Fruit fly (Drosophila melanogaster) whole organism, pupa: ENCODE measurements around the gene CG5704.

Experiments used
- CG10348 ChIP-seq: fragments of 200-800 bp; sonication (Bioruptor generic); IDR thresholded peaks from 2 replicates; pipeline ENCODE4 v1.3.6; 2022; ENCODE audit warnings: missing biosample characterization, missing genetic modification characterization
- CG12605 ChIP-seq: fragments of 200-800 bp; sonication (Bioruptor generic); IDR thresholded peaks from 2 replicates; pipeline ENCODE4 v1.3.6; 2022; ENCODE audit warnings: missing biosample characterization, missing genetic modification characterization
- CG13204 ChIP-seq: fragments of 200-800 bp; sonication (Bioruptor generic); optimal IDR thresholded peaks from 2 replicates; lab custom pipeline; 2018; ENCODE audit warnings: missing biosample characterization, mild to moderate bottlenecking, missing genetic modification characterization, moderate library complexity
- CG14655 ChIP-seq: fragments of 200-800 bp; sonication (Bioruptor generic); optimal IDR thresholded peaks from 3 replicates; lab custom pipeline; 2017; ENCODE audit warnings: mild to moderate bottlenecking, missing biosample characterization, missing genetic modification reagents, missing genetic modification characterization
- CG15710 ChIP-seq: fragments of 200-800 bp; sonication (Bioruptor generic); optimal IDR thresholded peaks from 2 replicates; lab custom pipeline; 2018; ENCODE audit warnings: missing biosample characterization, mild to moderate bottlenecking, missing genetic modification characterization, moderate library complexity
- CG17806 ChIP-seq: fragments of 200-800 bp; sonication (Bioruptor generic); optimal IDR thresholded peaks from 2 replicates; lab custom pipeline; 2018; ENCODE audit warnings: missing biosample characterization, mild to moderate bottlenecking, missing genetic modification characterization, moderate library complexity
- CG32121 ChIP-seq: fragments of 200-800 bp; sonication (Bioruptor generic); IDR thresholded peaks from 2 replicates; pipeline ENCODE4 v1.3.6; 2022; ENCODE audit warnings: missing biosample characterization, missing genetic modification characterization
- CG34367 ChIP-seq: fragments of 200-800 bp; sonication (Bioruptor generic); optimal IDR thresholded peaks from 2 replicates; lab custom pipeline; 2018; ENCODE audit warnings: missing biosample characterization, mild to moderate bottlenecking, missing genetic modification characterization
- CG4496 ChIP-seq: fragments of 200-800 bp; sonication (Bioruptor generic); IDR thresholded peaks from 3 replicates; pipeline ENCODE4 v1.3.6; 2022; ENCODE audit warnings: missing biosample characterization, missing genetic modification characterization
- CG8159 ChIP-seq: fragments of 200-800 bp; sonication (Bioruptor generic); optimal IDR thresholded peaks from 3 replicates; lab custom pipeline; 2018; ENCODE audit warnings: missing biosample characterization, mild to moderate bottlenecking, missing genetic modification characterization, moderate library complexity
- CG8301 ChIP-seq: fragments of 200-800 bp; sonication (Bioruptor generic); optimal IDR thresholded peaks from 2 replicates; lab custom pipeline; 2018; ENCODE audit warnings: missing biosample characterization, mild to moderate bottlenecking, missing genetic modification characterization
- CG9948 ChIP-seq: fragments of 200-800 bp; sonication (Bioruptor generic); optimal IDR thresholded peaks from 2 replicates; lab custom pipeline; 2018; ENCODE audit warnings: missing biosample characterization, mild to moderate bottlenecking, missing genetic modification characterization, moderate library complexity
- D1 ChIP-seq: fragments of 200-800 bp; sonication (Bioruptor generic); optimal IDR thresholded peaks from 2 replicates; lab custom pipeline; 2018; ENCODE audit warnings: missing biosample characterization, mild to moderate bottlenecking, missing genetic modification characterization, moderate library complexity
- EcR ChIP-seq: fragments of 200-800 bp; sonication (Bioruptor generic); optimal IDR thresholded peaks from 3 replicates; lab custom pipeline; 2019; ENCODE audit warnings: missing biosample characterization, missing genetic modification characterization, mild to moderate bottlenecking, moderate library complexity, missing genetic modification reagents
- Ets98B ChIP-seq: fragments of 200-800 bp; sonication (Bioruptor generic); IDR thresholded peaks from 2 replicates; pipeline ENCODE4 v1.3.6; 2022; ENCODE audit warnings: missing biosample characterization, missing genetic modification characterization
- Pif1A ChIP-seq: fragments of 200-800 bp; sonication (Bioruptor generic); optimal IDR thresholded peaks from 3 replicates; lab custom pipeline; 2016; ENCODE audit warnings: missing biosample characterization, missing genetic modification characterization
- Pif1B ChIP-seq: fragments of 200-800 bp; sonication (Bioruptor generic); optimal IDR thresholded peaks from 3 replicates; lab custom pipeline; 2016; ENCODE audit warnings: missing biosample characterization, missing genetic modification characterization
- Snoo ChIP-seq: fragments of 200-800 bp; sonication (Bioruptor generic); optimal IDR thresholded peaks from 3 replicates; lab custom pipeline; 2017; ENCODE audit warnings: missing biosample characterization, mild to moderate bottlenecking, missing genetic modification characterization, inconsistent platforms
- fd96Ca ChIP-seq: fragments of 200-800 bp; sonication (Bioruptor generic); IDR thresholded peaks from 3 replicates; pipeline ENCODE4 v1.3.6; 2022; ENCODE audit warnings: missing biosample characterization, missing genetic modification characterization
- gl ChIP-seq: fragments of 200-800 bp; sonication (Bioruptor generic); optimal IDR thresholded peaks from 2 replicates; lab custom pipeline; 2018; ENCODE audit warnings: missing biosample characterization, mild to moderate bottlenecking, missing genetic modification characterization
- rn ChIP-seq: fragments of 200-800 bp; sonication (Bioruptor generic); IDR thresholded peaks from 2 replicates; pipeline ENCODE4 v1.3.6; 2022; ENCODE audit warnings: missing biosample characterization, missing genetic modification characterization

The CG5704 gene

dm6 chr3L:2145019-2145418, 25.8 kb downstream of the CG5704 start:
- TF ChIP-seq CG15710 (no peak), CG8301 (tag; lab: Kevin White, UChicago) (peak; percentile 53), D1 (tag; lab: Kevin White, UChicago) (no peak), fd96Ca (GFP tag; lab: Robert Waterston, UW) (0 out of 3 replicates have a peak, but pooled peaks have one; percentile 21), Ets98B (GFP tag; lab: Robert Waterston, UW) (peak; percentile 53), CG32121 (GFP tag; lab: Robert Waterston, UW) (0 out of 2 replicates have a peak, but pooled peaks have one; percentile 45), CG34367 (tag; lab: Kevin White, UChicago) (no peak), EcR (GFP tag; lab: Kevin White, UChicago) (no peak), CG14655 (GFP tag; lab: Kevin White, UChicago) (peak; percentile 43)

DNA sequence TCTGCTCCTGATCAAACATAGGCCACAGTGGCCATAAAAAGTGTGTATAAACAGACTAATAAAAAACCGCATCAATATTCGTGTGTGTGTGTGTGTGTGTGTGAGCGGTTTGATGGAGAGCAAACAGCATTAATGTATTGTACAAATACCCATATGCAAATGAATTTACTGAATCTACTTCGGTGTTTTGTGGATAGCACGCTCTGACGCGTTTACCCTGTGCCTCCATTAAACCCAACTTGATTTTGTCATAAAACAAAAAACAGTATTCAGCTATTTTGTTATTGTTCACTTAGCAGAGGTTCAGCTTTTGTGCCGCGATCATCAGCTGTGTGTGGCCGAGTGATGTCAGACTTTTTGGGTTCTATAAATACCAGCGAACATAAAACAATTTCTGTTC, 26.4 kb downstream of the CG5704 start:
- TF ChIP-seq CG8301 (tag; lab: Kevin White, UChicago) (no peak), CG15710 (no peak), CG14655 (GFP tag; lab: Kevin White, UChicago) (no peak), Pif1A (no peak), CG8159 (tag; lab: Kevin White, UChicago) (no peak), CG34367 (tag; lab: Kevin White, UChicago) (no peak), D1 (tag; lab: Kevin White, UChicago) (no peak), CG4496 (no peak), CG13204 (GFP tag; lab: Kevin White, UChicago) (no peak), EcR (GFP tag; lab: Kevin White, UChicago) (no peak), gl (no peak), Ets98B (GFP tag; lab: Robert Waterston, UW) (no peak), CG17806 (tag; lab: Kevin White, UChicago) (no peak), fd96Ca (GFP tag; lab: Robert Waterston, UW) (no peak), CG12605 (no peak), CG10348 (no peak), Snoo (no peak), Pif1B (no peak)
- TF ChIP-seq, all 21 proteins: peak for 0

dm6 chr3L:2142435-2142834, 28.3 kb downstream of the CG5704 start:
- TF ChIP-seq Snoo, result no peak
- no peak for TF ChIP-seq CG32121 (GFP tag; lab: Robert Waterston, UW)
- no peak for TF ChIP-seq EcR (GFP tag; lab: Kevin White, UChicago)
- no peak for TF ChIP-seq CG34367 (tag; lab: Kevin White, UChicago)
- no peak for TF ChIP-seq CG8301 (tag; lab: Kevin White, UChicago)
- TF ChIP-seq CG8159 (tag; lab: Kevin White, UChicago), result no peak
- no peak for TF ChIP-seq fd96Ca (GFP tag; lab: Robert Waterston, UW)
- no peak for TF ChIP-seq Pif1A
- TF ChIP-seq CG13204 (GFP tag; lab: Kevin White, UChicago), result no peak
- no peak for TF ChIP-seq Ets98B (GFP tag; lab: Robert Waterston, UW)
- TF ChIP-seq rn (GFP tag; lab: Robert Waterston, UW), result no peak
- TF ChIP-seq Pif1B, result no peak
- TF ChIP-seq CG10348, result no peak
- no peak for TF ChIP-seq gl
- TF ChIP-seq CG9948 (tag; lab: Kevin White, UChicago), result no peak
- TF ChIP-seq CG4496, result no peak
- TF ChIP-seq CG14655 (GFP tag; lab: Kevin White, UChicago), result no peak
- TF ChIP-seq CG15710, result no peak
- no peak for TF ChIP-seq CG12605
- no peak for TF ChIP-seq CG17806 (tag; lab: Kevin White, UChicago)

dm6 chr3L:2136419-2136818, 34.4 kb downstream of the CG5704 start:
- TF ChIP-seq CG4496 (no peak), Pif1A (no peak), CG17806 (tag; lab: Kevin White, UChicago) (no peak), fd96Ca (GFP tag; lab: Robert Waterston, UW) (no peak), CG34367 (tag; lab: Kevin White, UChicago) (no peak), CG13204 (GFP tag; lab: Kevin White, UChicago) (no peak), EcR (GFP tag; lab: Kevin White, UChicago) (no peak), CG12605 (no peak), CG14655 (GFP tag; lab: Kevin White, UChicago) (no peak), CG10348 (no peak), D1 (tag; lab: Kevin White, UChicago) (no peak), rn (GFP tag; lab: Robert Waterston, UW) (no peak), Snoo (no peak), CG8159 (tag; lab: Kevin White, UChicago) (no peak), CG9948 (tag; lab: Kevin White, UChicago) (no peak), CG15710 (no peak)

DNA sequence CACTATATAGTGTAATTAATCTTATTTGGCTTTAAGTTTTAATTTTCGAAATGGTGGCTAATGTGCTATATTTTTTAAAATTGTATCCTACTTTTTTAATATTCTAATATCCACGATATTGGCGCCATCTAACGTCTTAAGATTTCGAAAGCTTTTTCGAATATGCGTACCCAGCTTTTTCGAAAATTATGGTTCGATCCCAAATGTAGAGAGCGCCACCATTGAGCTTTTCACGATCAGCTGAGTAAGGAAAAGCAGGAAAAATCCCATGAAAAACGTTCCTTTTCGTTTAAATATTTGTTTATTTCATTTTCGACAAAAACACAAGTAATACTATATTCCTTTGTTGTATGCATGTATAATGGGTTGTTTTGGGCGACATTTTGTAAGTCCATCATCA, 48.4 kb downstream of the CG5704 start:
- no peak for TF ChIP-seq CG15710
- TF ChIP-seq CG8159 (tag; lab: Kevin White, UChicago), result no peak
- no peak for TF ChIP-seq rn (GFP tag; lab: Robert Waterston, UW)
- TF ChIP-seq CG17806 (tag; lab: Kevin White, UChicago), result no peak
- no peak for TF ChIP-seq CG9948 (tag; lab: Kevin White, UChicago)
- TF ChIP-seq, all 21 proteins: peak for 0

DNA sequence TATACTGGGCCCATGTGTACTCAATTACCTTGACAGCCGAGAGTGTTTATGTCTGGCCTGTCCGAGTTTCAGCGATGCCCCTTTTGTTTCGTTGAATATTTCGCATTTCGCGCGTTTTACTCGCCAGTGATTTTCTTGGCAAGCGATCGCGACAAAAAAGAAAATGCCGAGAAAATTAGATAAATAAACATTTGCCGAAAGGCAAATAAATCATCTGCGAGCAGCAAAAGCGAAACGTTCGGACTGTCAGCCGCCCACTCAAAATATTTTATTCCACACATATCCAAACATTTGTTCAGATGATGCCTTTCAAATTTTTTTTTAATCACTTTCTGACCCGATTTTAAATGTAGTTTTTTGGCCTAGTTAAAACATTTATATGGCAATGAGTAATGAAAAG, 49.0 kb downstream of the CG5704 start:
- TF ChIP-seq EcR (GFP tag; lab: Kevin White, UChicago), result no peak
- TF ChIP-seq CG32121 (GFP tag; lab: Robert Waterston, UW), result 0 out of 2 replicates have a peak, but pooled peaks have one; percentile 25
